Fruit fly (Drosophila melanogaster) S2 (cell line): ENCODE measurements around the gene S6KL.

Experiments used
- CG8478 ChIP-seq: fragments of >200 bp; optimal IDR thresholded peaks from 2 replicates; lab custom pipeline; 2018
- CTCF ChIP-seq, 2 experiments: fragments of >200 bp; optimal IDR thresholded peaks; 2 replicates each; lab custom pipeline; 2018

DNA sequence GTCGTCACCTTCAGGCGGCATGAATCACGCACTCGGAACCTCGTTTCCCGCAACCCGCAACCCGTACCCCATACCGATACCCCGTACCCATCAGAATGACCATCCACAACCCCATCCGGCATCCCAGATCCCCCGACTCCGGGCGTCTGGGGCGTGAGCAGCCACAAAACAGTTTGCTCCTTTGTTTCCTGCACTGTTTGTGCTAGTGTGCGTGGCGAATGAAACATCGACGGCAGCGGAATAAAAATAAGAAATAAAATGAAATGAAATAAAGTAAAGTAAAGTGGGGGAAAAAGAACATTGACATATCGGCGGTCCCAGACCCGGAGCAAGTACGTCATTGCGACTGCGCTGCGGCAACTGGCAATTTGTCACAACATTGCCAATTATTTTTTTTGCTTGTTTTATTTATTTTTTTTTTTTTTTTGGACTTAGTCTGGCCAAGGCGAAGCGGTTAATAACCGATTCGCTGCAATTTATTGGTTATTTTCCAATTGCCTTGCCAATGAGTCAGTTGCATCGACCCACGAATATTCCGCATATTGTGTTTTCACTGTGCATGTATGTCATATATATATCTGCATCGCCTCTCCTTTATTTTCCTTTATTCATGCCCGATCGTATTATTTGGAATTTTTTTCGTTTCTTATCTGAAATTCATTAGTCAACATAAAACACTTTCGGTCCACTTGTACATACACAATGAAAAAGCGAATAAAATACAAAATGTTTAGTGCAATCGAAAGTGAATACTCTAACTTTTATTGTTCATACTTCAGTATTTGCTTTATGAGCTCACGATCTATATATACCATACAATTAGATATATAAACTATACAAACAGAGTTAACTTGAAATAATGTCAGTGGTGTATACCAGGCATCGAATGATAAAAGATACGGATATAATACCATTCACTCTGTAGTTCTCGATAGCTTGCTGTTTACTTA is 11.0 kb upstream of the S6KL start:
- TF ChIP-seq CG8478 (lab: Kevin White, UChicago) (no peak), CTCF (optimal IDR thresholded peaks at IDR 0.05; lab: Kevin White, UChicago) (no peak)
